Fruit fly (Drosophila melanogaster) whole organism, prepupa: ENCODE results near the gene CG14841.

ENCODE experiments used
- Blimp-1 ChIP-seq: fragments of 200-800 bp; sonication (Bioruptor generic); optimal IDR thresholded peaks from 3 replicates; lab custom pipeline; 2017; ENCODE audit warnings: missing biosample characterization, missing genetic modification characterization, mild to moderate bottlenecking, moderate library complexity, missing genetic modification reagents
- CG10631 ChIP-seq: fragments of 200-800 bp; sonication (Bioruptor generic); optimal IDR thresholded peaks from 2 replicates; lab custom pipeline; 2016; ENCODE audit warnings: missing biosample characterization, missing genetic modification characterization
- CG10669 ChIP-seq: fragments of 200-800 bp; sonication (Bioruptor generic); optimal IDR thresholded peaks from 3 replicates; lab custom pipeline; 2018; ENCODE audit warnings: missing biosample characterization, mild to moderate bottlenecking, missing genetic modification characterization, moderate library complexity
- CG11294 ChIP-seq: fragments of 200-800 bp; sonication (Bioruptor generic); IDR thresholded peaks from 2 replicates; pipeline ENCODE4 v1.3.6; 2022; ENCODE audit warnings: missing biosample characterization, missing genetic modification characterization
- CG11762 ChIP-seq: fragments of 200-800 bp; sonication (Bioruptor generic); optimal IDR thresholded peaks from 3 replicates; lab custom pipeline; 2016; ENCODE audit warnings: missing biosample characterization, missing genetic modification characterization; ENCODE audit not compliant: insufficient read depth
- CG1621 ChIP-seq: fragments of 200-800 bp; sonication (Bioruptor generic); optimal IDR thresholded peaks from 3 replicates; lab custom pipeline; 2018; ENCODE audit warnings: missing biosample characterization, mild to moderate bottlenecking, missing genetic modification characterization
- CG16779 ChIP-seq: fragments of 200-800 bp; sonication (Bioruptor generic); optimal IDR thresholded peaks from 3 replicates; lab custom pipeline; 2017; ENCODE audit warnings: missing biosample characterization, mild to moderate bottlenecking, missing genetic modification characterization
- CG3032 ChIP-seq: fragments of 200-800 bp; optimal IDR thresholded peaks from 2 replicates; lab custom pipeline; 2019; ENCODE audit warnings: missing biosample characterization, mild to moderate bottlenecking, missing genetic modification characterization, moderate library complexity
- CG34406 ChIP-seq: fragments of 200-800 bp; sonication (Bioruptor generic); optimal IDR thresholded peaks from 3 replicates; lab custom pipeline; 2016; ENCODE audit warnings: missing biosample characterization, missing genetic modification characterization
- CG4318 ChIP-seq: fragments of 200-800 bp; sonication (Bioruptor generic); optimal IDR thresholded peaks from 3 replicates; lab custom pipeline; 2017; ENCODE audit warnings: missing biosample characterization, mild to moderate bottlenecking, missing genetic modification characterization
- CG6163 ChIP-seq: fragments of 200-800 bp; sonication (Bioruptor generic); IDR thresholded peaks from 3 replicates; pipeline ENCODE4 v1.3.6; 2022; ENCODE audit warnings: missing biosample characterization, missing genetic modification characterization
- CG6792 ChIP-seq: fragments of 200-800 bp; sonication (Bioruptor generic); optimal IDR thresholded peaks from 3 replicates; lab custom pipeline; 2016; ENCODE audit warnings: missing biosample characterization, missing genetic modification characterization
- CG6808 ChIP-seq: fragments of 200-800 bp; sonication (Bioruptor generic); optimal IDR thresholded peaks from 3 replicates; lab custom pipeline; 2017; ENCODE audit warnings: missing biosample characterization, missing genetic modification characterization, mild to moderate bottlenecking, moderate library complexity, missing genetic modification reagents
- CG8119 ChIP-seq: fragments of 200-800 bp; sonication (Bioruptor generic); IDR thresholded peaks from 3 replicates; pipeline ENCODE4 v1.3.6; 2022; ENCODE audit warnings: missing biosample characterization, missing genetic modification characterization
- CG9139 ChIP-seq: fragments of 200-800 bp; sonication (Bioruptor generic); optimal IDR thresholded peaks from 3 replicates; lab custom pipeline; 2017; ENCODE audit warnings: missing biosample characterization, mild to moderate bottlenecking, missing genetic modification characterization
- Eip78C ChIP-seq: fragments of 200-800 bp; sonication (Bioruptor generic); peaks from one replicate; lab custom pipeline; 2016; ENCODE audit warnings: missing biosample characterization, missing genetic modification characterization
- Ets21C ChIP-seq: fragments of 200-800 bp; sonication (Bioruptor generic); optimal IDR thresholded peaks from 3 replicates; lab custom pipeline; 2016; ENCODE audit warnings: missing biosample characterization, missing genetic modification characterization
- Gug ChIP-seq: fragments of 200-800 bp; sonication (Bioruptor generic); IDR thresholded peaks from 2 replicates; pipeline ENCODE4 v1.3.6; 2022; ENCODE audit warnings: missing biosample characterization, missing genetic modification characterization
- Hr38 ChIP-seq: sonication (Bioruptor generic); optimal IDR thresholded peaks from 2 replicates; lab custom pipeline; 2016; ENCODE audit warnings: missing biosample characterization, missing genetic modification characterization
- Hr39 ChIP-seq: fragments of 200-800 bp; sonication (Bioruptor generic); optimal IDR thresholded peaks from 2 replicates; lab custom pipeline; 2016; ENCODE audit warnings: missing biosample characterization, missing genetic modification characterization
- Smox ChIP-seq: fragments of 200-800 bp; sonication (Bioruptor generic); optimal IDR thresholded peaks from 3 replicates; lab custom pipeline; 2016; ENCODE audit warnings: missing biosample characterization, missing genetic modification characterization
- Sox102F ChIP-seq: fragments of 200-800 bp; sonication (Bioruptor generic); optimal IDR thresholded peaks from 2 replicates; lab custom pipeline; 2016; ENCODE audit warnings: missing biosample characterization, mild to moderate bottlenecking, missing genetic modification characterization
- Sox14 ChIP-seq: fragments of 200-800 bp; sonication (Bioruptor generic); optimal IDR thresholded peaks from 3 replicates; lab custom pipeline; 2016; ENCODE audit warnings: missing biosample characterization, missing genetic modification characterization
- Sox15 ChIP-seq: fragments of 200-800 bp; sonication (Bioruptor generic); optimal IDR thresholded peaks from 3 replicates; lab custom pipeline; 2016; ENCODE audit warnings: missing biosample characterization, missing genetic modification characterization
- cyc ChIP-seq: fragments of 200-800 bp; sonication (Bioruptor generic); optimal IDR thresholded peaks from 3 replicates; lab custom pipeline; 2016; ENCODE audit warnings: missing biosample characterization, missing genetic modification characterization
- dac ChIP-seq: fragments of 200-800 bp; sonication (Bioruptor generic); optimal IDR thresholded peaks from 2 replicates; lab custom pipeline; 2017; ENCODE audit warnings: missing biosample characterization, mild to moderate bottlenecking, missing genetic modification characterization
- dsx ChIP-seq: fragments of 200-800 bp; optimal IDR thresholded peaks from 3 replicates; lab custom pipeline; 2019; ENCODE audit warnings: missing biosample characterization, mild to moderate bottlenecking, missing genetic modification characterization, moderate library complexity; ENCODE audit not compliant: poor library complexity, severe bottlenecking
- fd59A ChIP-seq: fragments of 200-800 bp; sonication (Bioruptor generic); optimal IDR thresholded peaks from 2 replicates; lab custom pipeline; 2017; ENCODE audit warnings: missing biosample characterization, mild to moderate bottlenecking, missing genetic modification characterization, missing genetic modification reagents
- fkh ChIP-seq: fragments of 200-800 bp; sonication (Bioruptor generic); optimal IDR thresholded peaks from 3 replicates; lab custom pipeline; 2017; ENCODE audit warnings: missing biosample characterization, mild to moderate bottlenecking, missing genetic modification characterization, moderate library complexity
- pdm3 ChIP-seq: fragments of 200-800 bp; sonication (Bioruptor generic); optimal IDR thresholded peaks from 3 replicates; lab custom pipeline; 2016; ENCODE audit warnings: missing biosample characterization, missing genetic modification characterization
- salr ChIP-seq, 2 experiments: fragments of 200-800 bp; sonication (Bioruptor generic); optimal IDR thresholded peaks; 3 replicates each; lab custom pipeline; 2016 to 2018; ENCODE audit warnings: missing biosample characterization in 2 of 2, missing genetic modification characterization in 2 of 2, mild to moderate bottlenecking in 1 of 2
- ss ChIP-seq, 2 experiments: fragments of 200-800 bp; sonication (Bioruptor generic); optimal IDR thresholded peaks; 2 replicates in 1 of 2; 3 replicates in 1 of 2; lab custom pipeline; 2017 to 2018; ENCODE audit warnings: mild to moderate bottlenecking in 2 of 2, missing biosample characterization in 2 of 2, missing genetic modification characterization in 2 of 2, moderate library complexity in 1 of 2
- svp ChIP-seq: fragments of 200-800 bp; sonication (Bioruptor generic); peaks from one replicate; lab custom pipeline; 2016; ENCODE audit warnings: missing biosample characterization, missing genetic modification characterization

CG14841 gene

DNA sequence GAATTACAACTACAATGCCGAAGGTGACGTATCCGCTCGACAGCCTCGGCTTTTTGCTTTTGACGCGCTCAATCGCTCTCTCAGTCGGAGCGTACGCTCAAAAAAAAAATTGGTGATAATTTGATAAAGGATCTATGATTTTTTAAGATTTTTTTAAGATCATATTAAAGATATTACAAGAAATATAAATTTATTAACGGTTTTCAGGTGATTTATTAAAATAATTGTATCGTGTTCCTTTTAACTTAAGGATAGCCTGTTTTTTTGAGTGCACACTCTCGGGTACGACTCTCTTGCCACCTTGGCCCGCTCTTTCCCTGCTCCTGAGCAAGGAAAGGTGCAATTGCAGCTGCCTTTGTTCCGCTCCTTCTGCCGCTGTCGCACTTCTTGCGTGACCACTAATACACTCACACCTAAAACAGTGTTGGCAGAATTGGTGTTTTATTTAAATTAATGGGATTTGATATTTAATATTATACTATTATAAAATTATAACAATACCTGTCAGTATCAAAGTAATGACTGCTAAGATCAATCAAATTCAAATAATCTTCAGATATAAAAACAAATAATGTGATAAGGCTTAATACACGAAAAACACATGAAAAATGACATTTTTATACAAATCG is 15.8 kb upstream of the CG14841 start (continued):
- TF ChIP-seq salr (GFP tag; optimal IDR thresholded peaks at IDR 0.05; lab: Kevin White, UChicago) = peak; percentile 91 to 92
- peak; percentile 88 for TF ChIP-seq CG4318 (GFP tag; lab: Kevin White, UChicago)
- peak; percentile 92 for TF ChIP-seq CG11762
- peak; percentile 99 for TF ChIP-seq Eip78C (GFP tag; lab: Kevin White, UChicago)
- peak; percentile 99 for TF ChIP-seq CG8119 (GFP tag; lab: Robert Waterston, UW)
- TF ChIP-seq Sox14 (GFP tag; lab: Kevin White, UChicago) = peak; percentile 89
- peak; percentile 86 for TF ChIP-seq dac (GFP tag; lab: Kevin White, UChicago)
- TF ChIP-seq Smox (GFP tag; lab: Kevin White, UChicago) = peak; percentile 92
- peak; percentile 92 for TF ChIP-seq pdm3 (GFP tag; lab: Kevin White, UChicago)
- TF ChIP-seq Sox102F (GFP tag; lab: Kevin White, UChicago) = peak; percentile 95
- peak; percentile 96 for TF ChIP-seq Gug
- peak; percentile 80 for TF ChIP-seq Hr39 (GFP tag; lab: Kevin White, UChicago)
- peak; percentile 97 for TF ChIP-seq CG9139 (GFP tag; lab: Kevin White, UChicago)
- TF ChIP-seq fkh (GFP tag; lab: Kevin White, UChicago) = no peak
- TF ChIP-seq Hr38 (GFP tag; lab: Kevin White, UChicago) = no peak

DNA sequence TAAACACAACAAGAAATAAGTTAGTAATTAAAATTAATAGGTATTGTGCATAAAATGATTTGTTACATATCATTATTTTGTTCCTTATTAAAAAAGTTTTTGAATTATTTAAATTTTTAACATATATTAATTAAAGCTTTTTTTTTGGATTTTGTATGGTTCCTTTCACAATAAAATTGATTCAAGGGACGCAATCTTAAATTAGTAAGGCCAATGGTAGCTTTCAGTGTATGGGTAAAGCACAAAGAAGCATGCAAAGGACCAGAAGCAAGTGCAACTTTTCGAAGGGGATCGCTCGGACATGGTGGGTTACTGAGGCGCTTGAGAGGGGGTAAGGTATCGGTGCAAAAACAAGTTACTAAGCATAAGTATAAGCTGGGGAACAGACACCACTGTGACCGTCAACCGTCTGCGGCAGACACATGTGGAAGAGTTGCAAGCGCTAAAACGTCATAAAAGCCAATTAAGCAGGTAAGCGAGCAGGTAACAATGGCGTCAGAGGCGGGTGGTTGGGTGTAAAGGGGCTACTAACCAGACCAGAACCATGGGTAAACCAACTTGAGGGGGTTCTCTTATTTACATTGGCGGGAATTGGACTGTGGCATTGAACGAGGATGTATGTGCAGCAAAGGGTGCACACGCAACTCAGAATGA is 13.4 kb upstream of the CG14841 start:
- TF ChIP-seq fd59A (GFP tag; lab: Kevin White, UChicago) = peak; percentile 20
- peak; percentile 74 for TF ChIP-seq svp (GFP tag; lab: Kevin White, UChicago)
- peak; percentile 34 for TF ChIP-seq CG6808 (GFP tag; lab: Kevin White, UChicago)
- peak; percentile 7; the same call in 1 of the 3 replicates for TF ChIP-seq CG6163 (GFP tag; lab: Robert Waterston, UW)
- peak; percentile 23 for TF ChIP-seq Sox102F (GFP tag; lab: Kevin White, UChicago)
- TF ChIP-seq CG10669 (GFP tag; lab: Kevin White, UChicago) = no peak
- TF ChIP-seq Blimp-1 (GFP tag; lab: Kevin White, UChicago) = no peak
- no peak for TF ChIP-seq CG3032
- no peak for TF ChIP-seq CG11294 (GFP tag; lab: Robert Waterston, UW)
- TF ChIP-seq CG10631 = peak; percentile 69
- TF ChIP-seq dsx = peak; percentile 70
- TF ChIP-seq CG6792 (GFP tag; lab: Kevin White, UChicago) = peak; percentile 24
- TF ChIP-seq fkh (GFP tag; lab: Kevin White, UChicago) = no peak
- peak; percentile 53 for TF ChIP-seq CG34406 (GFP tag; lab: Kevin White, UChicago)
- TF ChIP-seq ss (GFP tag; optimal IDR thresholded peaks at IDR 0.05; lab: Kevin White, UChicago) = peak in 1 of 2 experiments; percentile 89
- TF ChIP-seq Sox15 (GFP tag; lab: Kevin White, UChicago) = no peak
- TF ChIP-seq, all 60 proteins: peak for 10

DNA sequence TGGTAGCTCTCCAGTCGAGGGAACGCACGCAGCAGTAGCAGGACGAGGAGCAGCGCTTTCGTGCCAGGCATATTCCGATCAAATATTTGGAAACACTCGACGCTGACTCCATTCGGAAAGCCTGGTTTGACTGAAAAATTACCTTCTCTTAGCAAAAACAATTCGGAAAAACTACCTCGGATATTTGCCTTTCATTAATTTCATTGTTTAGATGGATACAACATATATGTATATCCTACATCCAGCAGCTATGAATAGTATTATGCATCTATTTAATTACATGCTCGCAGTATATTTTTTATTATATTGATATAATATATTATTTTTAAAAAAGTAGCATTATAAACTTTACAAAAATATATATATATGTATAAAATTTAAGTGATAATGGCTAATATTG is 1.1 kb downstream of the CG14841 start, which contains the start of gene CG14840:
TSS of gene CG14840 (minus strand) at position 101 of the 400 bp plus-strand sequence.
- no peak for TF ChIP-seq CG4318 (GFP tag; lab: Kevin White, UChicago)
- TF ChIP-seq cyc = no peak

DNA sequence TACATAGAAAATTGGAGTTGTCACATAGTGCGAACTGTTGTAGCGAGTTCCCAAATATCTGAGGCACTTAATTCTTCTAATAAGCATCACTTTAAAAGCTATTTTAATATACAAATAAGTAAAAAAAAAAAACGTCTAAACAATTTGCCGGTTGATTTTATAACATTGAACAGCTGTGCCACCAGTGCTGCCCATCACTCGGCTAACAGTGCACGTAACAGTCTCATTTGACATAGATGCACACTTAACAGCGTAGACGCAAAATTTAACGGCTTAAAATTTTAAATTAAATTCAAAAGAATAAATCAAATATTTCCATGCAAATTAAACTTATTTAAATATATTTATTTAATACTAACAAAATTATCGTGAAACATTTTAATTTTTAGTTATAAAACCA is 2.4 kb downstream of the CG14841 start, which contains the start of gene MetRS-m:
TSS of gene MetRS-m (minus strand) at position 171 of the 400 bp plus-strand sequence.
- TF ChIP-seq Ets21C (GFP tag; lab: Kevin White, UChicago) (no peak), CG6808 (GFP tag; lab: Kevin White, UChicago) (peak; percentile 99), CG1621 (tag; lab: Kevin White, UChicago) (no peak), ss (GFP tag; optimal IDR thresholded peaks at IDR 0.05; lab: Kevin White, UChicago) (no peak), CG16779 (tag; lab: Kevin White, UChicago) (no peak)
